Worm (Caenorhabditis elegans) whole organism, L2 larva: ENCODE data around the gene ctps-1.

Source experiments
- R02D3.7 ChIP-seq: fragments of 150-350 bp; optimal IDR thresholded peaks from 2 replicates; lab custom pipeline; 2014; ENCODE audit warnings: missing biosample characterization, missing genetic modification characterization
- Y55F3AM.14 ChIP-seq: fragments of 200-800 bp; sonication (Bioruptor generic); optimal IDR thresholded peaks from 2 replicates; lab custom pipeline; 2018; ENCODE audit warnings: mild to moderate bottlenecking, missing genetic modification characterization, missing compliant biosample characterization
- ZK546.5 ChIP-seq: sonication (generic microtip); optimal IDR thresholded peaks from 2 replicates; lab custom pipeline; 2017; ENCODE audit warnings: missing biosample characterization, missing genetic modification characterization
- alr-1 ChIP-seq: fragments of 150-350 bp; optimal IDR thresholded peaks from 2 replicates; lab custom pipeline; 2014; ENCODE audit warnings: missing biosample characterization, missing genetic modification characterization
- aly-2 ChIP-seq: fragments of 150-350 bp; optimal IDR thresholded peaks from 2 replicates; lab custom pipeline; 2014; ENCODE audit warnings: missing biosample characterization, missing genetic modification characterization
- blmp-1 ChIP-seq: sonication (generic microtip); optimal IDR thresholded peaks from 2 replicates; lab custom pipeline; 2017; ENCODE audit warnings: missing genetic modification characterization, mild to moderate bottlenecking, missing compliant biosample characterization, antibody characterized with exemption, moderate library complexity; ENCODE audit not compliant: insufficient read depth
- ceh-82 ChIP-seq: fragments of 150-350 bp; optimal IDR thresholded peaks from 2 replicates; lab custom pipeline; 2014; ENCODE audit warnings: missing biosample characterization, missing genetic modification characterization
- crh-2 ChIP-seq: sonication (generic microtip); optimal IDR thresholded peaks from 2 replicates; lab custom pipeline; 2017; ENCODE audit warnings: missing biosample characterization, missing genetic modification characterization
- dmd-4 ChIP-seq: sonication (generic microtip); optimal IDR thresholded peaks from 2 replicates; lab custom pipeline; 2017; ENCODE audit warnings: missing biosample characterization, missing genetic modification characterization
- egl-27 ChIP-seq: sonication (generic microtip); optimal IDR thresholded peaks from 3 replicates; lab custom pipeline; 2017; ENCODE audit warnings: missing biosample characterization, missing genetic modification reagents, missing genetic modification characterization
- elt-3 ChIP-seq: sonication (generic microtip); optimal IDR thresholded peaks from 2 replicates; lab custom pipeline; 2017; ENCODE audit warnings: missing biosample characterization, missing genetic modification characterization
- fos-1 ChIP-seq: fragments of 150-350 bp; optimal IDR thresholded peaks from 2 replicates; lab custom pipeline; 2014; ENCODE audit warnings: missing biosample characterization, missing genetic modification characterization
- lin-11 ChIP-seq: fragments of 150-350 bp; sonication (generic microtip); optimal IDR thresholded peaks from 2 replicates; lab custom pipeline; 2014; ENCODE audit warnings: missing biosample characterization, missing genetic modification characterization, inconsistent platforms, mixed read lengths
- lin-13 ChIP-seq: fragments of 150-350 bp; optimal IDR thresholded peaks from 2 replicates; lab custom pipeline; 2014; ENCODE audit warnings: missing biosample characterization, missing genetic modification reagents, missing genetic modification characterization
- mab-5 ChIP-seq: fragments of 150-350 bp; optimal IDR thresholded peaks from 2 replicates; lab custom pipeline; 2014; ENCODE audit warnings: missing biosample characterization, missing genetic modification characterization
- mbf-1 ChIP-seq: sonication (generic microtip); optimal IDR thresholded peaks from 2 replicates; lab custom pipeline; 2017; ENCODE audit warnings: missing biosample characterization, missing genetic modification characterization
- mdl-1 ChIP-seq, 2 experiments: fragments of 150-350 bp in 1 of 2; sonication (generic microtip) in 1 of 2; optimal IDR thresholded peaks; 2 replicates each; lab custom pipeline; 2017; ENCODE audit warnings: missing biosample characterization in 2 of 2, missing genetic modification characterization in 2 of 2
- nhr-10 ChIP-seq: sonication (generic microtip); optimal IDR thresholded peaks from 2 replicates; lab custom pipeline; 2017; ENCODE audit warnings: missing biosample characterization, missing genetic modification characterization
- nhr-11 ChIP-seq: fragments of 150-350 bp; optimal IDR thresholded peaks from 2 replicates; lab custom pipeline; 2014; ENCODE audit warnings: missing biosample characterization, missing genetic modification characterization
- nhr-12 ChIP-seq: fragments of 150-350 bp; optimal IDR thresholded peaks from 2 replicates; lab custom pipeline; 2014; ENCODE audit warnings: missing biosample characterization, missing genetic modification characterization
- nhr-129 ChIP-seq: fragments of 150-350 bp; optimal IDR thresholded peaks from 2 replicates; lab custom pipeline; 2014; ENCODE audit warnings: missing biosample characterization, missing genetic modification characterization
- nhr-21 ChIP-seq: fragments of 150-350 bp; optimal IDR thresholded peaks from 2 replicates; lab custom pipeline; 2014; ENCODE audit warnings: missing biosample characterization, missing genetic modification characterization
- nhr-23 ChIP-seq: fragments of 150-350 bp; optimal IDR thresholded peaks from 2 replicates; lab custom pipeline; 2014; ENCODE audit warnings: missing biosample characterization, missing genetic modification reagents, missing genetic modification characterization
- nhr-25 ChIP-seq: fragments of 150-350 bp; sonication (generic microtip); optimal IDR thresholded peaks from 3 replicates; lab custom pipeline; 2014; ENCODE audit warnings: missing biosample characterization, missing genetic modification characterization
- nhr-6 ChIP-seq: fragments of 150-350 bp; optimal IDR thresholded peaks from 2 replicates; lab custom pipeline; 2014; ENCODE audit warnings: missing biosample characterization, missing genetic modification characterization
- skn-1 ChIP-seq: sonication (generic microtip); optimal IDR thresholded peaks from 2 replicates; lab custom pipeline; 2017; ENCODE audit warnings: missing biosample characterization, missing genetic modification characterization
- sma-9 ChIP-seq, 2 experiments: fragments of 150-350 bp in 1 of 2; sonication (generic microtip) in 1 of 2; optimal IDR thresholded peaks; 2 replicates each; lab custom pipeline; 2014 to 2016; ENCODE audit warnings: missing genetic modification characterization in 2 of 2, mild to moderate bottlenecking in 1 of 2, missing biosample characterization in 1 of 2, missing compliant biosample characterization in 1 of 2, missing genetic modification reagents in 1 of 2, moderate library complexity in 1 of 2
- unc-39 ChIP-seq: fragments of 150-350 bp; optimal IDR thresholded peaks from 2 replicates; lab custom pipeline; 2014; ENCODE audit warnings: missing biosample characterization, missing genetic modification characterization
- unc-55 ChIP-seq: fragments of 150-350 bp; sonication (generic microtip); optimal IDR thresholded peaks from 3 replicates; lab custom pipeline; 2014; ENCODE audit warnings: missing biosample characterization, missing genetic modification reagents, missing genetic modification characterization
- unc-62 ChIP-seq: fragments of 150-350 bp; optimal IDR thresholded peaks from 2 replicates; lab custom pipeline; 2014; ENCODE audit warnings: missing biosample characterization, missing genetic modification reagents, missing genetic modification characterization
- zag-1 ChIP-seq: fragments of 150-350 bp; optimal IDR thresholded peaks from 2 replicates; lab custom pipeline; 2014; ENCODE audit warnings: missing biosample characterization, missing genetic modification characterization
- ztf-11 ChIP-seq: sonication (generic microtip); optimal IDR thresholded peaks from 2 replicates; lab custom pipeline; 2017; ENCODE audit warnings: missing biosample characterization, missing genetic modification characterization

ctps-1 gene

ce11 chrV:16786012-16786411, 8.7 kb upstream of the ctps-1 start:
- no peak for TF ChIP-seq fos-1 (tag; lab: Kevin White, UChicago)
- TF ChIP-seq mdl-1 (tag; optimal IDR thresholded peaks at IDR 0.05; lab: Kevin White, UChicago) = no peak
- no peak for TF ChIP-seq R02D3.7 (tag; lab: Kevin White, UChicago)
- TF ChIP-seq aly-2 (tag; lab: Kevin White, UChicago) = no peak
- TF ChIP-seq nhr-129 (tag; lab: Kevin White, UChicago) = no peak
- TF ChIP-seq mab-5 = no peak
- TF ChIP-seq crh-2 = no peak
- no peak for TF ChIP-seq sma-9 (GFP tag; optimal IDR thresholded peaks at IDR 0.05; lab: Kevin White, UChicago)
- TF ChIP-seq sma-9 (tag; optimal IDR thresholded peaks at IDR 0.05; lab: Kevin White, UChicago) = no peak
- no peak for TF ChIP-seq ceh-82
- TF ChIP-seq blmp-1 = no peak
- no peak for TF ChIP-seq lin-11 (tag; lab: Kevin White, UChicago)

DNA sequence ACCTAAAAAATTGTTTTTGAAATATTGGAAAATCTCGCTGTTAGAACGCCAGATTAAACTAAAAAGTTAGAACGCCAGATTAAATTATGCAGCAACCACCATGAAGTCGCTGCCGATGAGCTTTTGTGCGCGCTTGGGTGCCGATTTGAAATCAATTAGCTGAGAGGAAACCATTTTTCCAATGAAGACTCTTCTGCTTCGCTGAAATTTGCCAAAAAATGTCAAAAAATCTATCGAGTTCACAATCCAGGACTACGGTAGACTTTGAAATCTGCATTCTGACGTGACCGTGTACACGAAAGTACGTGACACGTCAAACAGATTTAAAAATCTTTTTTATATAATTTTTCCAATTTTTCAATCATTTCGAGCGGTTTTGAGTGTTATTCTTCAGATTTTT, 5.7 kb upstream of the ctps-1 start, which contains the start of gene immt-2:
Gene immt-2 (plus strand): TSS at position 301 of the 400 bp plus-strand sequence.
- no peak for TF ChIP-seq ztf-11 (tag; lab: Kevin White, UChicago)
- no peak for TF ChIP-seq mbf-1 (tag; lab: Kevin White, UChicago)
- TF ChIP-seq lin-13 (GFP tag; lab: Kevin White, UChicago) = no peak
- no peak for TF ChIP-seq aly-2 (tag; lab: Kevin White, UChicago)
- no peak for TF ChIP-seq unc-62 (GFP tag; lab: Kevin White, UChicago)
- no peak for TF ChIP-seq nhr-11 (tag; lab: Kevin White, UChicago)
- no peak for TF ChIP-seq blmp-1
- TF ChIP-seq dmd-4 = no peak

ce11 chrV:16792717-16793116, 2.0 kb upstream of the ctps-1 start:
- TF ChIP-seq nhr-21 (tag; lab: Kevin White, UChicago) = no peak
- TF ChIP-seq unc-39 (tag; lab: Kevin White, UChicago) = no peak
- no peak for TF ChIP-seq aly-2 (tag; lab: Kevin White, UChicago)
- no peak for TF ChIP-seq elt-3 (tag; lab: Kevin White, UChicago)
- TF ChIP-seq fos-1 (tag; lab: Kevin White, UChicago) = no peak

ce11 chrV:16793312-16793711, 1.4 kb upstream of the ctps-1 start:
- TF ChIP-seq nhr-11 (tag; lab: Kevin White, UChicago) = no peak
- no peak for TF ChIP-seq mdl-1 (tag; optimal IDR thresholded peaks at IDR 0.05; lab: Kevin White, UChicago)
- TF ChIP-seq nhr-23 (tag; lab: Kevin White, UChicago) = no peak
- no peak for TF ChIP-seq unc-39 (tag; lab: Kevin White, UChicago)
- TF ChIP-seq skn-1 (tag; lab: Kevin White, UChicago) = no peak
- TF ChIP-seq nhr-6 (tag; lab: Kevin White, UChicago) = no peak
- no peak for TF ChIP-seq nhr-10
- no peak for TF ChIP-seq ceh-82
- TF ChIP-seq fos-1 (tag; lab: Kevin White, UChicago) = no peak
- no peak for TF ChIP-seq nhr-25

- no peak for TF ChIP-seq Y55F3AM.14 (GFP tag; lab: Kevin White, UChicago)
- TF ChIP-seq, all 48 proteins: peak for 0
These were observed 599 bp upstream of the ctps-1 start for ce11 chrV:16794079-16794478.

ce11 chrV:16800484-16800883, 5.8 kb downstream of the ctps-1 start:
- no peak for TF ChIP-seq egl-27 (tag; lab: Kevin White, UChicago)
- no peak for TF ChIP-seq nhr-12 (tag; lab: Kevin White, UChicago)
- TF ChIP-seq alr-1 (tag; lab: Kevin White, UChicago) = no peak
- peak; percentile 30 for TF ChIP-seq unc-55 (GFP tag; lab: Kevin White, UChicago)
- TF ChIP-seq crh-2 = no peak
- no peak for TF ChIP-seq nhr-129 (tag; lab: Kevin White, UChicago)
- no peak for TF ChIP-seq ceh-82

DNA sequence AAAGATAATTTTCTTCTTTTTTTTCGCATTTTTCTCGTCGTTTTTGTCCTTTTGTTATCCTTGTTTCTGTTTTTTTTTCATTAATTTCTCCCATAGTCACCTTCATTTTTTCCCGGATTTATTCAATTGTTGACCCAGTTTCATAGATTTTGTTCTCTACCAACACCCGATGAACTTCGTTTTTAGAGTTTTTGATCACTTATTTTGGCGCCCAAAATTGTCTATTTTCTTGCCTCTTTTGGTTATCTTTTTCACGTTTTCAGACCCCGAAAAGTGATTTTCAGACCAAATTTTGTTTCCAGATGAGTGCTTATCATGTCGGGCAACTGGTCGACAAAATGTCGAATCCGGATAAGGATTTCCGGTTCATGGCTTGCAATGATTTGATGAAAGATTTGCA, 7.9 kb downstream of the ctps-1 start, which contains the start of gene cand-1:
Gene cand-1 (plus strand): TSS at position 301 of the 400 bp plus-strand sequence.
- TF ChIP-seq sma-9 (GFP tag; optimal IDR thresholded peaks at IDR 0.05; lab: Kevin White, UChicago) = no peak
- TF ChIP-seq sma-9 (tag; optimal IDR thresholded peaks at IDR 0.05; lab: Kevin White, UChicago) = no peak
- no peak for TF ChIP-seq dmd-4
- no peak for TF ChIP-seq zag-1 (tag; lab: Kevin White, UChicago)
- no peak for TF ChIP-seq ZK546.5 (tag; lab: Kevin White, UChicago)
